Worm (Caenorhabditis elegans): ENCODE data around the gene ran-2.

Gene ran-2

DNA sequence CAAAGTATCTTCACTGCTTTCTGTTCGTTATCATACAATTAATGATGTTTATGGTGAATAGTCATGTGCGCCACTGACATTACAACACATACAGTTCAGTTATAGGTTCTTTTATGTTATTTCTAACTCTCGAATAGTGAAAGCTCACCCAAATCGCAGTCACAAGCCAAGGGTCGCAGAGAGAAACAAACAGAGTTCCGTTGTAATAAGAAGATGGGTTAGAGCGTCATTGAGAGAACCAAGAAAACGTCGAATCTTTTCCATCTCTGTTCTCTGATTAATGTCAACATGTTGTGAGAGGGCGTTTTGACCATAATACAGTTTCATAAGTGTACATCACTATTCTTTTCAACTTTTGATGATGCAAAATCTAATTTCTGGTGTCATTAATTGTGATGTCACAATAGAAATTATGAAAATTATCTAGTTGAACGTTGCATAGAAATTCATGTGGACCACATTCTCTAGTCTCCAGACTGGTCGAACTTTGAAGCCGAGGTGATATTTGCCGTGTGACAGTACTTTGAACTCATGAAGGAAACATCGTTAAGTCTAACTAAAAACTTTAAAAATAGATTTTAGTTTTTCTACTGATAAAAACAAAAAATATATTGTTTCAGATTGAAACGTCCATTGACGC lies 40.8 kb downstream of the ran-2 start (continued):
- TF ChIP-seq aha-1 (tag; optimal IDR thresholded peaks at IDR 0.05) (no peak), tlp-1 (tag; optimal IDR thresholded peaks at IDR 0.05) (no peak), nhr-77 (tag; optimal IDR thresholded peaks at IDR 0.05) (no peak), zag-1 (tag; optimal IDR thresholded peaks at IDR 0.05) (no peak), nhr-20 (tag; optimal IDR thresholded peaks at IDR 0.05) (peak; percentile 68), snpc-4 (tag; optimal IDR thresholded peaks at IDR 0.05) (no peak)

- TF ChIP-seq pqm-1 (tag; optimal IDR thresholded peaks at IDR 0.05) (no peak), skn-1 (tag; optimal IDR thresholded peaks at IDR 0.05) (no peak), Y116A8C.19 (tag; optimal IDR thresholded peaks at IDR 0.05; ENCODE audit: borderline replicate concordance) (no peak), lin-35 (GFP tag; optimal IDR thresholded peaks at IDR 0.05) (peak in 1 of 2 experiments; percentile 9), aly-2 (tag; optimal IDR thresholded peaks at IDR 0.05) (peak; percentile 64), nhr-85 (tag) (peak; percentile 13), C04F5.9 (tag; optimal IDR thresholded peaks at IDR 0.05) (no peak), nhr-77 (tag; optimal IDR thresholded peaks at IDR 0.05) (no peak), tbx-2 (tag; optimal IDR thresholded peaks at IDR 0.05) (no peak), zip-4 (GFP tag; optimal IDR thresholded peaks at IDR 0.05) (no peak), tlp-1 (tag; optimal IDR thresholded peaks at IDR 0.05) (no peak), ceh-82 (tag; optimal IDR thresholded peaks at IDR 0.05) (no peak), dsc-1 (tag; optimal IDR thresholded peaks at IDR 0.05) (peak; percentile 3), hpl-2 (GFP tag; optimal IDR thresholded peaks at IDR 0.05) (no peak), pag-3 (tag; optimal IDR thresholded peaks at IDR 0.05; ENCODE audit: borderline replicate concordance, insufficient read depth) (no peak), ztf-11 (tag; optimal IDR thresholded peaks at IDR 0.05) (no peak), vab-15 (tag; optimal IDR thresholded peaks at IDR 0.05) (no peak), efl-1 (optimal IDR thresholded peaks at IDR 0.05) (no peak), efl-1 (GFP tag; optimal IDR thresholded peaks at IDR 0.05 in 1 of 2) (no peak), egl-27 (tag; optimal IDR thresholded peaks at IDR 0.05) (no peak), unc-98 (GFP tag; IDR thresholded peaks at IDR 0.05) (no peak), mab-9 (GFP tag; IDR thresholded peaks at IDR 0.05) (no peak), unc-86 (tag; optimal IDR thresholded peaks at IDR 0.05) (no peak), unc-130 (tag; optimal IDR thresholded peaks at IDR 0.05) (no peak), dpl-1 (GFP tag; optimal IDR thresholded peaks at IDR 0.05) (no peak), aha-1 (tag; optimal IDR thresholded peaks at IDR 0.05) (no peak), nhr-90 (tag; optimal IDR thresholded peaks at IDR 0.05; ENCODE audit: poor library complexity) (no peak), lin-15B (tag; optimal IDR thresholded peaks at IDR 0.05) (no peak), fkh-8 (tag; optimal IDR thresholded peaks at IDR 0.05) (no peak), snu-23 (GFP tag; optimal IDR thresholded peaks at IDR 0.05) (no peak), lir-3 (tag; optimal IDR thresholded peaks at IDR 0.05; ENCODE audit: poor library complexity) (no peak), mep-1 (tag; optimal IDR thresholded peaks at IDR 0.05) (no peak), ama-1 (optimal IDR thresholded peaks at IDR 0.05) (peak; percentile 45)
Observed at ce11 chrIII:7977224-7977623, 43.9 kb downstream of the ran-2 start.

ce11 chrIII:7977777-7978176 lies 44.4 kb downstream of the ran-2 start, which contains the start of gene C06G4.4:
Gene C06G4.4 (minus strand): TSS chrIII:7977812.
- TF ChIP-seq fos-1 (tag; optimal IDR thresholded peaks at IDR 0.05) (no peak), nhr-20 (tag; optimal IDR thresholded peaks at IDR 0.05) (no peak), nhr-11 (tag; optimal IDR thresholded peaks at IDR 0.05) (no peak), ceh-8 (GFP tag; optimal IDR thresholded peaks at IDR 0.05) (no peak)
